Worm (Caenorhabditis elegans) whole organism, L4 larva: ENCODE data around the gene msh-5.

Experiments
- F26F4.8 ChIP-seq: fragments of 200-800 bp; sonication (Bioruptor generic); conservative IDR thresholded peaks from 2 replicates; pipeline ENCODE4 v1.3.6; 2022; ENCODE audit warnings: missing genetic modification characterization, missing compliant biosample characterization
- Y5F2A.4 ChIP-seq: fragments of 200-800 bp; sonication (Bioruptor generic); optimal IDR thresholded peaks from 2 replicates; lab custom pipeline; 2018; ENCODE audit warnings: mild to moderate bottlenecking, missing genetic modification characterization, missing compliant biosample characterization
- ZK546.5 ChIP-seq, 2 experiments: sonication (generic microtip); optimal IDR thresholded peaks; 2 replicates each; lab custom pipeline; 2017; ENCODE audit warnings: missing biosample characterization in 2 of 2, missing genetic modification characterization in 2 of 2
- ama-1 ChIP-seq: fragments of 150-350 bp; optimal IDR thresholded peaks from 2 replicates; lab custom pipeline; 2014; ENCODE audit warnings: inconsistent platforms, mixed read lengths
- daf-12 ChIP-seq: fragments of 150-350 bp; optimal IDR thresholded peaks from 2 replicates; lab custom pipeline; 2014; ENCODE audit warnings: missing biosample characterization, missing genetic modification reagents, missing genetic modification characterization
- daf-19 ChIP-seq: fragments of 200-800 bp; sonication (Bioruptor generic); conservative IDR thresholded peaks from 2 replicates; pipeline ENCODE4 v1.3.6; 2022; ENCODE audit warnings: missing genetic modification characterization, missing compliant biosample characterization
- daf-8 ChIP-seq: fragments of 200-800 bp; sonication (Bioruptor generic); IDR thresholded peaks from 2 replicates; pipeline ENCODE4 v1.3.6; 2022; ENCODE audit warnings: missing genetic modification characterization, missing compliant biosample characterization
- dmd-6 ChIP-seq: fragments of 200-800 bp; sonication (Bioruptor generic); IDR thresholded peaks from 2 replicates; pipeline ENCODE4 v1.3.6; 2022; ENCODE audit warnings: missing genetic modification reagents, missing genetic modification characterization, missing compliant biosample characterization
- dmd-8 ChIP-seq: fragments of 200-800 bp; sonication (Bioruptor generic); IDR thresholded peaks from 2 replicates; pipeline ENCODE4 v1.3.6; 2022; ENCODE audit warnings: missing genetic modification characterization, missing compliant biosample characterization
- dpl-1 ChIP-seq: fragments of 150-350 bp; optimal IDR thresholded peaks from 2 replicates; lab custom pipeline; 2014; ENCODE audit warnings: missing biosample characterization, missing genetic modification reagents, missing genetic modification characterization
- egl-43 ChIP-seq: fragments of 200-800 bp; sonication (Bioruptor generic); IDR thresholded peaks from 2 replicates; pipeline ENCODE4 v1.3.6; 2022; ENCODE audit warnings: missing genetic modification reagents, missing genetic modification characterization, missing compliant biosample characterization
- fkh-10 ChIP-seq: fragments of 150-350 bp; optimal IDR thresholded peaks from 2 replicates; lab custom pipeline; 2014; ENCODE audit warnings: missing biosample characterization, missing genetic modification reagents, missing genetic modification characterization
- fos-1 ChIP-seq: fragments of 150-350 bp; optimal IDR thresholded peaks from 2 replicates; lab custom pipeline; 2014; ENCODE audit warnings: missing biosample characterization, missing genetic modification characterization
- hlh-11 ChIP-seq: fragments of 200-800 bp; sonication (Bioruptor generic); optimal IDR thresholded peaks from 2 replicates; lab custom pipeline; 2018; ENCODE audit warnings: mild to moderate bottlenecking, missing genetic modification characterization, missing compliant biosample characterization
- hlh-30 ChIP-seq: sonication (generic microtip); optimal IDR thresholded peaks from 2 replicates; lab custom pipeline; 2017; ENCODE audit warnings: antibody characterized with exemption, mild to moderate bottlenecking, missing genetic modification characterization, missing compliant biosample characterization; ENCODE audit not compliant: insufficient read depth
- jun-1 ChIP-seq: fragments of 150-350 bp; optimal IDR thresholded peaks from 2 replicates; lab custom pipeline; 2014; ENCODE audit warnings: missing biosample characterization, missing genetic modification reagents, missing genetic modification characterization
- lin-1 ChIP-seq: fragments of 200-800 bp; sonication (Bioruptor generic); IDR thresholded peaks from 2 replicates; pipeline ENCODE4 v1.3.6; 2022; ENCODE audit warnings: missing genetic modification reagents, missing genetic modification characterization, missing compliant biosample characterization
- madf-5 ChIP-seq, 2 experiments: fragments of 200-800 bp; sonication (Bioruptor generic); IDR thresholded peaks; 2 replicates each; pipeline ENCODE4 v1.3.6; 2022; ENCODE audit warnings: missing compliant biosample characterization in 2 of 2, missing genetic modification characterization in 2 of 2
- mdl-1 ChIP-seq, 2 experiments: fragments of 150-350 bp in 1 of 2; sonication (generic microtip) in 1 of 2; optimal IDR thresholded peaks; 2 replicates each; lab custom pipeline; 2014 to 2017; ENCODE audit warnings: missing biosample characterization in 2 of 2, missing genetic modification characterization in 2 of 2
- mep-1 ChIP-seq: fragments of 150-350 bp; sonication (generic microtip); optimal IDR thresholded peaks from 3 replicates; lab custom pipeline; 2014; ENCODE audit warnings: missing biosample characterization, missing genetic modification characterization
- mes-2 ChIP-seq: sonication (generic microtip); optimal IDR thresholded peaks from 2 replicates; lab custom pipeline; 2016; ENCODE audit warnings: missing genotype, mild to moderate bottlenecking, missing genetic modification characterization, missing compliant biosample characterization; ENCODE audit not compliant: poor library complexity, severe bottlenecking
- mxl-3 ChIP-seq: fragments of 200-800 bp; sonication (Bioruptor generic); optimal IDR thresholded peaks from 2 replicates; lab custom pipeline; 2018; ENCODE audit warnings: mild to moderate bottlenecking, missing genetic modification characterization, missing compliant biosample characterization
- nhr-102 ChIP-seq: sonication (generic microtip); optimal IDR thresholded peaks from 2 replicates; lab custom pipeline; 2016; ENCODE audit warnings: mild to moderate bottlenecking, missing genetic modification characterization, moderate library complexity, missing compliant biosample characterization
- nhr-111 ChIP-seq: fragments of 200-800 bp; sonication (Bioruptor generic); optimal IDR thresholded peaks from 2 replicates; lab custom pipeline; 2018; ENCODE audit warnings: mild to moderate bottlenecking, missing genetic modification characterization, missing compliant biosample characterization
- nhr-237 ChIP-seq: sonication (generic microtip); optimal IDR thresholded peaks from 2 replicates; lab custom pipeline; 2017; ENCODE audit warnings: missing biosample characterization, missing genetic modification characterization
- nhr-28 ChIP-seq: fragments of 150-350 bp; optimal IDR thresholded peaks from 2 replicates; lab custom pipeline; 2014; ENCODE audit warnings: missing biosample characterization, missing genetic modification characterization
- nhr-42 ChIP-seq: fragments of 200-800 bp; sonication (Bioruptor generic); IDR thresholded peaks from 2 replicates; pipeline ENCODE4 v1.3.6; 2022; ENCODE audit warnings: missing genetic modification characterization, missing compliant biosample characterization
- nhr-77 ChIP-seq: fragments of 150-350 bp; optimal IDR thresholded peaks from 2 replicates; lab custom pipeline; 2014; ENCODE audit warnings: missing biosample characterization, missing genetic modification characterization
- rbr-2 ChIP-seq: sonication (generic microtip); optimal IDR thresholded peaks from 2 replicates; lab custom pipeline; 2016; ENCODE audit warnings: missing genotype, missing genetic modification characterization, missing compliant biosample characterization
- saeg-2 ChIP-seq: fragments of 200-800 bp; sonication (Bioruptor generic); IDR thresholded peaks from 2 replicates; pipeline ENCODE4 v1.3.6; 2022; ENCODE audit warnings: missing genetic modification reagents, missing genetic modification characterization, missing compliant biosample characterization
- skn-1 ChIP-seq: fragments of 150-350 bp; optimal IDR thresholded peaks from 2 replicates; lab custom pipeline; 2014; ENCODE audit warnings: missing biosample characterization, missing genetic modification characterization
- snpc-1.2 ChIP-seq: fragments of 200-800 bp; sonication (Bioruptor generic); IDR thresholded peaks from 2 replicates; pipeline ENCODE4 v1.3.6; 2022; ENCODE audit warnings: missing genetic modification reagents, missing genetic modification characterization, missing compliant biosample characterization
- unc-62 ChIP-seq, 3 experiments: fragments of 150-350 bp in 1 of 3; sonication (generic microtip); optimal IDR thresholded peaks in 2 of 3; peaks in 1 of 3; 1 replicate in 1 of 3; 2 replicates in 2 of 3; lab custom pipeline; 2014 to 2017; ENCODE audit warnings: missing biosample characterization in 3 of 3, missing genetic modification characterization in 3 of 3, missing genetic modification reagents in 3 of 3, missing genotype in 1 of 3
- vab-7 ChIP-seq: fragments of 200-800 bp; sonication (Bioruptor generic); IDR thresholded peaks from 2 replicates; pipeline ENCODE4 v1.3.6; 2022; ENCODE audit warnings: missing genetic modification reagents, missing genetic modification characterization, missing compliant biosample characterization
- zag-1 ChIP-seq: fragments of 150-350 bp; optimal IDR thresholded peaks from 2 replicates; lab custom pipeline; 2014; ENCODE audit warnings: missing biosample characterization, missing genetic modification characterization
- zfp-3 ChIP-seq: fragments of 200-800 bp; sonication (Bioruptor generic); conservative IDR thresholded peaks from 2 replicates; pipeline ENCODE4 v1.3.6; 2022; ENCODE audit warnings: missing genetic modification reagents, missing genetic modification characterization, missing compliant biosample characterization
- zip-2 ChIP-seq: fragments of 150-350 bp; optimal IDR thresholded peaks from 2 replicates; lab custom pipeline; 2014; ENCODE audit warnings: missing biosample characterization, missing genetic modification characterization

The msh-5 gene

ce11 chrIV:13154391-13155283 lies at the start of gene msh-5, which contains the start of gene crld-1:
TSS of gene msh-5 (plus strand) at chrIV:13155233.
TSS of gene crld-1 (minus strand) at chrIV:13154441.
- TF ChIP-seq egl-43 (GFP tag; lab: Robert Waterston, UW) (no peak), mes-2 (tag; lab: Kevin White, UChicago) (peak; percentile 3), snpc-1.2 (GFP tag; lab: Robert Waterston, UW) (0 out of 2 replicates have a peak, but pooled peaks have one; percentile 50), nhr-237 (tag; lab: Kevin White, UChicago) (no peak), nhr-77 (no peak), zfp-3 (GFP tag; lab: Robert Waterston, UW) (no peak)

DNA sequence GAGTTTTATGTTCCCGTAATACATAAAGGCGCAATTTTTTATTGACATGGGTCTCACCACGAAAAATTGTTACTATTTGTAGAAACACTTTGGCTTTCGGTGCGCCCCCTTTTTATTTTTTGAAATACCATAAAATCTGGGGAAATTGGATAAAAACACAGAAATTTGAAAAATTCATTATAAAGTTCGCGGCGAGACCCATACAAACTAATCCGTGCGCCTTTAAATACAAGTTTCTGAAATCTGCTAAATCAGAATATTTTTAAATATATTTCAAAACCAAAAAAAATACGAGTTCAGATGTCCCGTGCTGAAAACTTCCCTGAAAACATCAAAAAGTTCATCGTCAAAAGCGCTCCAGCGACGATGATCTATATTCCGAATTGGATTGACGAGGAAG lies 47.7 kb upstream of the msh-5 start, which contains the start of gene B0564.2:
B0564.2 (plus strand) TSS at position 301 of the 400 bp plus-strand sequence.
- TF ChIP-seq jun-1 (no peak), vab-7 (GFP tag; lab: Robert Waterston, UW) (no peak), daf-19 (GFP tag; lab: Robert Waterston, UW) (no peak), saeg-2 (GFP tag; lab: Robert Waterston, UW) (no peak), ama-1 (lab: Kevin White, UChicago) (no peak), nhr-28 (no peak), mep-1 (no peak), daf-8 (no peak), fos-1 (no peak)

ce11 chrIV:13108430-13108829 lies 46.6 kb upstream of the msh-5 start:
- no peak for TF ChIP-seq nhr-111 (GFP tag; lab: Kevin White, UChicago)
- no peak for TF ChIP-seq F26F4.8
- TF ChIP-seq unc-62 (GFP tag; optimal IDR thresholded peaks at IDR 0.05 in 1 of 2; lab: Kevin White, UChicago), result peak in 1 of 2 experiments; percentile 94
- TF ChIP-seq unc-62 (tag; optimal IDR thresholded peaks at IDR 0.05; lab: Kevin White, UChicago), result no peak

DNA sequence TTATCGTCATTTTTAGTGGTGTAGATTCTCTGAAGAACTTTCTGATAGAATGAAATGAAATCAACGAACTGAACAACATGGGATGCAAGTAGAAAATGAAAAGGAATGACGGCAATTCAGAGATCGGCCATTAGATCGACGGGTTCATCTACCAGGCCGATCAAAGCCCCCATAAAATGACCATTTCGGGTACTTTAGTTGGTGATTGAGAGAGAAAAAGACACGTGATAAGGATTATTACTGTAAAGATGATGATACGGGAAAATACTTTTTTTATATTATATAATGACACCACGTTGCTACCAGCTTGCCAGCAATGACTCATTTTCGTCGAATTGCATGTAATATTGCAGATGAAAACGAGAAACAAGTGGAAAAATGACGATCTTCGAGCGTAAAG lies 45.3 kb upstream of the msh-5 start, which contains the start of gene best-1:
best-1 (minus strand) TSS at position 29 of the 400 bp plus-strand sequence.
- peak; percentile 5 for TF ChIP-seq hlh-30 (tag; lab: Kevin White, UChicago)
- TF ChIP-seq hlh-11 (tag; lab: Kevin White, UChicago), result peak; percentile 32
- TF ChIP-seq egl-43 (GFP tag; lab: Robert Waterston, UW), result no peak
- TF ChIP-seq dmd-8 (GFP tag; lab: Robert Waterston, UW), result no peak
- TF ChIP-seq daf-12, result no peak
- no peak for TF ChIP-seq nhr-111 (GFP tag; lab: Kevin White, UChicago)
- TF ChIP-seq zag-1 (tag; lab: Kevin White, UChicago), result no peak
- TF ChIP-seq nhr-28, result peak; percentile 52
- no peak for TF ChIP-seq Y5F2A.4 (GFP tag; lab: Kevin White, UChicago)
- no peak for TF ChIP-seq skn-1 (tag; lab: Kevin White, UChicago)
- TF ChIP-seq fkh-10, result no peak
- TF ChIP-seq nhr-42, result no peak
- 0 out of 2 replicates have a peak, but pooled peaks have one; percentile 17 for TF ChIP-seq dmd-6 (GFP tag; lab: Robert Waterston, UW)
- TF ChIP-seq mdl-1 (tag; optimal IDR thresholded peaks at IDR 0.05; lab: Kevin White, UChicago), result peak in 1 of 2 experiments; percentile 67
- no peak for TF ChIP-seq dpl-1 (GFP tag; lab: Kevin White, UChicago)
- TF ChIP-seq madf-5 (GFP tag; IDR thresholded peaks at IDR 0.05; lab: Robert Waterston, UW), result no peak
- no peak for TF ChIP-seq zip-2 (tag; lab: Kevin White, UChicago)
- TF ChIP-seq rbr-2 (tag; lab: Kevin White, UChicago), result no peak
- no peak for TF ChIP-seq nhr-102 (tag; lab: Kevin White, UChicago)
- TF ChIP-seq lin-1, result no peak
- no peak for TF ChIP-seq ZK546.5 (tag; optimal IDR thresholded peaks at IDR 0.05; lab: Kevin White, UChicago)
- TF ChIP-seq mxl-3, result peak; percentile 32
